Worm (Caenorhabditis elegans) whole organism, young adult: Measurements from ENCODE around the gene F16H6.10.

Source experiments
- B0336.3 ChIP-seq: fragments of 200-800 bp; sonication (Bioruptor generic); IDR thresholded peaks from 2 replicates; pipeline ENCODE4 v1.3.6; 2022; ENCODE audit warnings: missing genetic modification characterization, missing compliant biosample characterization
- F37B4.10 ChIP-seq: fragments of 200-800 bp; sonication (Bioruptor generic); IDR thresholded peaks from 2 replicates; pipeline ENCODE4 v1.3.6; 2022; ENCODE audit warnings: missing genetic modification characterization, missing compliant biosample characterization
- Y56A3A.18 ChIP-seq: fragments of 200-800 bp; sonication (Bioruptor generic); IDR thresholded peaks from 2 replicates; pipeline ENCODE4 v1.3.6; 2022; ENCODE audit warnings: missing genetic modification reagents, missing genetic modification characterization, missing compliant biosample characterization
- aptf-3 ChIP-seq: fragments of 200-800 bp; sonication (Bioruptor generic); IDR thresholded peaks from 2 replicates; pipeline ENCODE4 v1.3.6; 2022; ENCODE audit warnings: missing genetic modification characterization, missing compliant biosample characterization
- attf-3 ChIP-seq: fragments of 200-800 bp; sonication (Bioruptor generic); conservative IDR thresholded peaks from 2 replicates; pipeline ENCODE4 v1.3.6; 2022; ENCODE audit warnings: missing genetic modification reagents, missing genetic modification characterization, missing compliant biosample characterization
- ceh-91 ChIP-seq: fragments of 200-800 bp; sonication (Bioruptor generic); IDR thresholded peaks from 2 replicates; pipeline ENCODE4 v1.3.6; 2022; ENCODE audit warnings: missing genetic modification reagents, missing genetic modification characterization, missing compliant biosample characterization
- dox-1 ChIP-seq: fragments of 200-800 bp; sonication (Bioruptor generic); IDR thresholded peaks from 2 replicates; pipeline ENCODE4 v1.3.6; 2022; ENCODE audit warnings: missing genetic modification reagents, missing genetic modification characterization, missing compliant biosample characterization
- egl-44 ChIP-seq: fragments of 200-800 bp; sonication (Bioruptor generic); IDR thresholded peaks from 2 replicates; pipeline ENCODE4 v1.3.6; 2022; ENCODE audit warnings: missing genetic modification reagents, missing genetic modification characterization, missing compliant biosample characterization
- him-1 ChIP-seq: sonication (generic microtip); optimal IDR thresholded peaks from 2 replicates; lab custom pipeline; 2016; ENCODE audit warnings: missing genotype, missing genetic modification reagents, missing genetic modification characterization, missing compliant biosample characterization
- hmg-1.2 ChIP-seq: fragments of 200-800 bp; sonication (Bioruptor generic); IDR thresholded peaks from 2 replicates; pipeline ENCODE4 v1.3.6; 2022; ENCODE audit warnings: missing genetic modification reagents, missing genetic modification characterization, missing compliant biosample characterization
- hmg-20 ChIP-seq: fragments of 200-800 bp; sonication (Bioruptor generic); IDR thresholded peaks from 2 replicates; pipeline ENCODE4 v1.3.6; 2022; ENCODE audit warnings: missing genetic modification reagents, missing genetic modification characterization, missing compliant biosample characterization
- lag-1 ChIP-seq: fragments of 200-800 bp; sonication (Bioruptor generic); IDR thresholded peaks from 2 replicates; pipeline ENCODE4 v1.3.6; 2022; ENCODE audit warnings: missing genetic modification reagents, missing genetic modification characterization, missing compliant biosample characterization
- lin-26 ChIP-seq: fragments of 200-800 bp; sonication (Bioruptor generic); IDR thresholded peaks from 2 replicates; pipeline ENCODE4 v1.3.6; 2022; ENCODE audit warnings: missing genetic modification reagents, missing genetic modification characterization, missing compliant biosample characterization
- lin-54 ChIP-seq: fragments of 200-800 bp; sonication (Bioruptor generic); optimal IDR thresholded peaks from 2 replicates; lab custom pipeline; 2018; ENCODE audit warnings: mild to moderate bottlenecking, missing genetic modification characterization, missing compliant biosample characterization
- mel-28 ChIP-seq: sonication (generic microtip); optimal IDR thresholded peaks from 2 replicates; lab custom pipeline; 2016; ENCODE audit warnings: borderline replicate concordance, mild to moderate bottlenecking, missing genetic modification characterization, missing compliant biosample characterization
- nhr-120 ChIP-seq: fragments of 200-800 bp; sonication (Bioruptor generic); IDR thresholded peaks from 2 replicates; pipeline ENCODE4 v1.3.6; 2022; ENCODE audit warnings: missing genetic modification characterization, missing compliant biosample characterization
- rec-8 ChIP-seq, 2 experiments: sonication (generic microtip); optimal IDR thresholded peaks; 2 replicates each; lab custom pipeline; 2016; ENCODE audit warnings: mild to moderate bottlenecking in 2 of 2, missing genetic modification characterization in 2 of 2, missing genetic modification reagents in 2 of 2, missing genotype in 2 of 2, missing biosample characterization in 1 of 2, missing compliant biosample characterization in 1 of 2, moderate library complexity in 1 of 2
- snpc-1.1 ChIP-seq: sonication (generic microtip); optimal IDR thresholded peaks from 2 replicates; lab custom pipeline; 2017; ENCODE audit warnings: missing genetic modification characterization, mild to moderate bottlenecking, missing compliant biosample characterization, antibody characterized with exemption, moderate library complexity, missing genotype, missing genetic modification reagents; ENCODE audit not compliant: insufficient read depth
- ztf-6 ChIP-seq: fragments of 200-800 bp; sonication (Bioruptor generic); IDR thresholded peaks from 2 replicates; pipeline ENCODE4 v1.3.6; 2022; ENCODE audit warnings: missing genetic modification reagents, missing genetic modification characterization, missing compliant biosample characterization

F16H6.10 gene

ce11 chrV:18179663-18180062, 44.6 kb downstream of the F16H6.10 start, which contains the start of gene C31G12.1:
Gene C31G12.1, plus strand, starts transcription at chrV:18179963.
- TF ChIP-seq hmg-20 (GFP tag; lab: Robert Waterston, UW) (no peak), F37B4.10 (GFP tag; lab: Robert Waterston, UW) (no peak), ztf-6 (GFP tag; lab: Robert Waterston, UW) (no peak), snpc-1.1 (tag; lab: Kevin White, UChicago) (no peak), aptf-3 (no peak), Y56A3A.18 (GFP tag; lab: Robert Waterston, UW) (no peak), lin-54 (no peak), B0336.3 (GFP tag; lab: Robert Waterston, UW) (no peak), hmg-1.2 (GFP tag; lab: Robert Waterston, UW) (no peak), attf-3 (no peak)

ce11 chrV:18178659-18179058, 45.6 kb downstream of the F16H6.10 start, which contains the start of gene C31G12.4:
Gene C31G12.4, minus strand, starts transcription at chrV:18178759.
- TF ChIP-seq him-1 (tag; lab: Kevin White, UChicago) (no peak), mel-28 (no peak), lag-1 (GFP tag; lab: Robert Waterston, UW) (no peak), ceh-91 (no peak), rec-8 (tag; optimal IDR thresholded peaks at IDR 0.05; lab: Kevin White, UChicago) (no peak), attf-3 (no peak)

- 0 out of 2 replicates have a peak, but pooled peaks have one; percentile 46 for TF ChIP-seq lin-26 (GFP tag; lab: Robert Waterston, UW)
- 0 out of 2 replicates have a peak, but pooled peaks have one; percentile 27 for TF ChIP-seq dox-1 (GFP tag; lab: Robert Waterston, UW)
- peak; percentile 64; the same call in 1 of the 2 replicates for TF ChIP-seq aptf-3
- TF ChIP-seq egl-44 (GFP tag; lab: Robert Waterston, UW) = 0 out of 2 replicates have a peak, but pooled peaks have one; percentile 33
- 0 out of 2 replicates have a peak, but pooled peaks have one; percentile 69 for TF ChIP-seq nhr-120 (GFP tag; lab: Robert Waterston, UW)
These were observed 49.3 kb downstream of the F16H6.10 start for ce11 chrV:18174951-18175350.
